Fruit fly (Drosophila melanogaster) whole organism, wandering third instar larva: Measurements from ENCODE around the gene Fuca.

Source experiments
- Abd-B ChIP-seq: fragments of >200 bp; optimal IDR thresholded peaks from 2 replicates; lab custom pipeline; 2017; ENCODE audit warnings: missing biosample characterization, missing genetic modification characterization
- CG32264 ChIP-seq: fragments of 200-800 bp; sonication (Bioruptor generic); optimal IDR thresholded peaks from 2 replicates; lab custom pipeline; 2016; ENCODE audit warnings: missing biosample characterization, missing genetic modification characterization
- CG9705 ChIP-seq: fragments of 200-800 bp; sonication (Bioruptor generic); optimal IDR thresholded peaks from 2 replicates; lab custom pipeline; 2018; ENCODE audit warnings: missing biosample characterization, mild to moderate bottlenecking, missing genetic modification characterization
- CrebA ChIP-seq: fragments of 200-800 bp; sonication (Bioruptor generic); optimal IDR thresholded peaks from 2 replicates; lab custom pipeline; 2016; ENCODE audit warnings: missing biosample characterization, mild to moderate bottlenecking, missing genetic modification characterization, borderline replicate concordance
- Dfd ChIP-seq: fragments of >200 bp; optimal IDR thresholded peaks from 2 replicates; lab custom pipeline; 2017; ENCODE audit warnings: missing biosample characterization, missing genetic modification characterization
- Dif ChIP-seq: fragments of 200-275, 200-300 bp; sonication (Bioruptor generic); optimal IDR thresholded peaks from 2 replicates; lab custom pipeline; 2018; ENCODE audit warnings: missing biosample characterization, missing genetic modification characterization; ENCODE audit not compliant: partially characterized antibody
- GATAd ChIP-seq: sonication (Bioruptor generic); optimal IDR thresholded peaks from 2 replicates; lab custom pipeline; 2016; ENCODE audit warnings: missing biosample characterization, missing genetic modification characterization
- HLH106 ChIP-seq: fragments of 200-800 bp; optimal IDR thresholded peaks from 3 replicates; lab custom pipeline; 2019; ENCODE audit warnings: missing biosample characterization, mild to moderate bottlenecking, missing genetic modification characterization, moderate library complexity
- Hnf4 ChIP-seq: fragments of 200-800 bp; sonication (Bioruptor generic); optimal IDR thresholded peaks from 2 replicates; lab custom pipeline; 2016; ENCODE audit warnings: missing biosample characterization, mild to moderate bottlenecking, missing genetic modification characterization
- Hr78 ChIP-seq: fragments of >200 bp; optimal IDR thresholded peaks from 2 replicates; lab custom pipeline; 2017; ENCODE audit warnings: missing biosample characterization, missing genetic modification characterization
- Hr83 ChIP-seq: fragments of 200-300 bp; sonication (Bioruptor generic); optimal IDR thresholded peaks from 2 replicates; lab custom pipeline; 2016; ENCODE audit warnings: missing biosample characterization, mild to moderate bottlenecking, missing genetic modification characterization, moderate library complexity; ENCODE audit not compliant: poor library complexity, severe bottlenecking
- Jra ChIP-seq: sonication (Bioruptor generic); optimal IDR thresholded peaks from 2 replicates; lab custom pipeline; 2016; ENCODE audit warnings: missing biosample characterization, missing genetic modification characterization
- Mio ChIP-seq: sonication (Bioruptor generic); optimal IDR thresholded peaks from 2 replicates; lab custom pipeline; 2016; ENCODE audit warnings: missing biosample characterization, missing genetic modification characterization
- Myc ChIP-seq: fragments of >200 bp; optimal IDR thresholded peaks from 2 replicates; lab custom pipeline; 2017
- N ChIP-seq: fragments of >200 bp; optimal IDR thresholded peaks from 2 replicates; lab custom pipeline; 2018; ENCODE audit warnings: missing biosample characterization, missing external identifiers, missing genetic modification characterization
- OdsH ChIP-seq: fragments of 200-800 bp; sonication (Bioruptor generic); optimal IDR thresholded peaks from 2 replicates; lab custom pipeline; 2016; ENCODE audit warnings: missing biosample characterization, mild to moderate bottlenecking, missing genetic modification characterization
- Rel ChIP-seq, 2 experiments: fragments of 200-800 bp; sonication (Bioruptor generic) in 1 of 2; optimal IDR thresholded peaks; 2 replicates in 1 of 2; 3 replicates in 1 of 2; lab custom pipeline; 2016 to 2019; ENCODE audit warnings: mild to moderate bottlenecking in 2 of 2, missing biosample characterization in 2 of 2, missing genetic modification characterization in 2 of 2, moderate library complexity in 1 of 2
- Sp1 ChIP-seq: fragments of 200-800 bp; sonication (Bioruptor generic); optimal IDR thresholded peaks from 3 replicates; lab custom pipeline; 2019; ENCODE audit warnings: missing biosample characterization, mild to moderate bottlenecking, missing genetic modification characterization, moderate library complexity
- Vsx2 ChIP-seq: fragments of 200-300, 225-300 bp; sonication (Bioruptor generic); optimal IDR thresholded peaks from 2 replicates; lab custom pipeline; 2018; ENCODE audit warnings: missing biosample characterization, missing genetic modification characterization; ENCODE audit not compliant: partially characterized antibody
- br ChIP-seq: fragments of 200-800 bp; sonication (Bioruptor generic); optimal IDR thresholded peaks from 2 replicates; lab custom pipeline; 2016; ENCODE audit warnings: missing biosample characterization, missing genetic modification characterization
- brk ChIP-seq: fragments of 200-800 bp; sonication (Bioruptor generic); optimal IDR thresholded peaks from 2 replicates; lab custom pipeline; 2016; ENCODE audit warnings: missing biosample characterization, mild to moderate bottlenecking, missing genetic modification characterization
- dl ChIP-seq, 2 experiments: fragments of 175-275, 200-275 bp in 1 of 2; fragments of 200-275 bp in 1 of 2; sonication (Bioruptor generic); optimal IDR thresholded peaks; lab custom pipeline; 2018; ENCODE audit warnings: mild to moderate bottlenecking in 2 of 2, missing biosample characterization in 2 of 2, missing genetic modification characterization in 2 of 2, moderate library complexity in 2 of 2; ENCODE audit not compliant: partially characterized antibody in 2 of 2, insufficient read depth in 1 of 2
- dmrt93B ChIP-seq: fragments of 200-800 bp; sonication (Bioruptor generic); optimal IDR thresholded peaks from 2 replicates; lab custom pipeline; 2018; ENCODE audit warnings: missing biosample characterization, mild to moderate bottlenecking, missing genetic modification characterization
- dsf ChIP-seq: sonication (Bioruptor generic); optimal IDR thresholded peaks from 2 replicates; lab custom pipeline; 2016; ENCODE audit warnings: missing biosample characterization, missing genetic modification characterization, borderline replicate concordance
- ey ChIP-seq: fragments of 200-800 bp; sonication (Bioruptor generic); optimal IDR thresholded peaks from 2 replicates; lab custom pipeline; 2016; ENCODE audit warnings: missing biosample characterization, missing genetic modification characterization
- foxo ChIP-seq, 2 experiments: fragments of 200-800 bp; sonication (Bioruptor generic); optimal IDR thresholded peaks; 2 replicates in 1 of 2; 3 replicates in 1 of 2; lab custom pipeline; 2016 to 2017; ENCODE audit warnings: missing biosample characterization in 2 of 2, missing genetic modification characterization in 2 of 2
- fru ChIP-seq: fragments of 200-800 bp; sonication (Bioruptor generic); optimal IDR thresholded peaks from 3 replicates; lab custom pipeline; 2016; ENCODE audit warnings: missing biosample characterization, mild to moderate bottlenecking, missing genetic modification characterization
- h ChIP-seq: fragments of 200-800 bp; sonication (Bioruptor generic); optimal IDR thresholded peaks from 3 replicates; lab custom pipeline; 2016; ENCODE audit warnings: missing biosample characterization, mild to moderate bottlenecking, missing genetic modification characterization
- jim ChIP-seq: fragments of 175-275, 200-325 bp; sonication (Bioruptor generic); optimal IDR thresholded peaks from 2 replicates; lab custom pipeline; 2016; ENCODE audit warnings: missing biosample characterization, mild to moderate bottlenecking, missing genetic modification characterization
- lola ChIP-seq: fragments of >200 bp; optimal IDR thresholded peaks from 2 replicates; lab custom pipeline; 2017; ENCODE audit warnings: missing biosample characterization, missing genetic modification characterization
- pan ChIP-seq: fragments of >200 bp; optimal IDR thresholded peaks from 2 replicates; lab custom pipeline; 2017
- psq ChIP-seq: fragments of 200-800 bp; sonication (Bioruptor generic); optimal IDR thresholded peaks from 3 replicates; lab custom pipeline; 2017; ENCODE audit warnings: missing biosample characterization, mild to moderate bottlenecking, missing genetic modification characterization, moderate library complexity
- rgr ChIP-seq: fragments of 200-800 bp; sonication (Bioruptor generic); optimal IDR thresholded peaks from 3 replicates; lab custom pipeline; 2016; ENCODE audit warnings: missing biosample characterization, mild to moderate bottlenecking, missing genetic modification characterization
- sage ChIP-seq: fragments of 200-800 bp; sonication (Bioruptor generic); optimal IDR thresholded peaks from 2 replicates; lab custom pipeline; 2016; ENCODE audit warnings: missing biosample characterization, mild to moderate bottlenecking, missing genetic modification characterization
- sv ChIP-seq: fragments of 200-800 bp; sonication (Bioruptor generic); optimal IDR thresholded peaks from 3 replicates; lab custom pipeline; 2016; ENCODE audit warnings: missing biosample characterization, missing genetic modification characterization
- tai ChIP-seq: sonication (Bioruptor generic); optimal IDR thresholded peaks from 2 replicates; lab custom pipeline; 2016; ENCODE audit warnings: missing biosample characterization, missing genetic modification characterization
- usp ChIP-seq: fragments of >200 bp; optimal IDR thresholded peaks from 2 replicates; lab custom pipeline; 2017; ENCODE audit warnings: missing biosample characterization, missing genetic modification characterization
- woc ChIP-seq: sonication (Bioruptor generic); optimal IDR thresholded peaks from 2 replicates; lab custom pipeline; 2016; ENCODE audit warnings: missing biosample characterization, mild to moderate bottlenecking, missing genetic modification characterization

The Fuca gene

DNA sequence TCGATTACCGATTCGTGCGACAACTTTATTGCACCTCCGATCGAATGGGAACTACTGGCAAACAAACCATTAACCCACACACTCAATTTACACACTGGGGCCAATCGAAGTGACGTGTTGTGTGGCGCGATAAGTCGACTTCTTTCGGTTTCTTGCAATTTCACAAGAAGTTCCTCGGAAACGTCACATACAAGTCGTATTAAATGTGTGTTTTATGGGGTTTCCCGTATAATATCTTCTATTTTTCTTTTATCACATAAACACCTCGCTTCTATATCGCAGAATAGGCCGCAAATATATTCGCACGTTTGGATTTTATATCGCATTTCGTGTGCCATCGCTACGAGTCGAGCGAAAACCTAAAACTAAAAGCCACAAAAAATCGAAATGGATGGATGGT is 7.2 kb upstream of the Fuca start:
- no peak for TF ChIP-seq N (GFP tag; lab: Kevin White, UChicago)
- TF ChIP-seq Rel (GFP tag; optimal IDR thresholded peaks at IDR 0.05; lab: Kevin White, UChicago): no peak
- TF ChIP-seq Rel (tag; optimal IDR thresholded peaks at IDR 0.05; lab: Kevin White, UChicago): peak; percentile 92

DNA sequence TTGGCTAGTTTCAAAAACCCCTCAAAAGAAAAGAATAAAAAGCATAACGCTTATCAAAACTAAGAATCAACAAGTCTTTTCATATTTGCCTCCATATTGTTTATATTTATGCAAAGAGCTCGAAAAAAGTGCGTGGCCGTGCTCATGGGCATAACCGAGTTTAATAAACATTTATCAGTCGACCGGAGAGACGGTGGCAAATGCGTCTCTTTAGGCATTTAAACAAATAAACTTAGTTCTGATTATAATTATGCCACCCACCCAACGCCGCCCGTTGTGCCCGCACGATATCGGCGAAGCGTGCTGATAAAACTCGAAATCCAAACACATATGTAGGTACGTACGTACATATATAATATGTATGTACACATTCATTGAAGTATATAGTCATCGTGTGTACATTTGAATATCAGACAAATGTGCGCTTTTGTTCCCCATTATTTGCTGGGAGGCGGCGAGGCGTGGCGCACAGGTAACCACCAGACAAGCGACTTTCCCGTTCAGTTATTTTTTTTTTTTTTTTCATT is 5.9 kb upstream of the Fuca start:
- TF ChIP-seq Hnf4 (GFP tag; lab: Kevin White, UChicago) (no peak), Sp1 (GFP tag; lab: Kevin White, UChicago) (no peak), Myc (lab: Kevin White, UChicago) (no peak), ey (GFP tag; lab: Kevin White, UChicago) (no peak), Mio (GFP tag; lab: Kevin White, UChicago) (no peak), usp (GFP tag; lab: Kevin White, UChicago) (no peak), Hr83 (GFP tag; lab: Kevin White, UChicago) (peak; percentile 40), CG32264 (GFP tag; lab: Kevin White, UChicago) (no peak), Hr78 (GFP tag; lab: Kevin White, UChicago) (no peak), HLH106 (no peak), lola (GFP tag; lab: Kevin White, UChicago) (no peak), tai (GFP tag; lab: Kevin White, UChicago) (no peak), Rel (GFP tag; optimal IDR thresholded peaks at IDR 0.05; lab: Kevin White, UChicago) (no peak), Rel (tag; optimal IDR thresholded peaks at IDR 0.05; lab: Kevin White, UChicago) (peak; percentile 36), woc (GFP tag; lab: Kevin White, UChicago) (no peak), Jra (GFP tag; lab: Kevin White, UChicago) (no peak), dsf (GFP tag; lab: Kevin White, UChicago) (no peak), Abd-B (GFP tag; lab: Kevin White, UChicago) (no peak), dl (GFP tag; optimal IDR thresholded peaks at IDR 0.05; lab: Kevin White, UChicago; ENCODE audit: insufficient read depth in 1 of 2, partially characterized antibody in 2 of 2) (no peak), h (GFP tag; lab: Kevin White, UChicago) (peak; percentile 54), brk (GFP tag; lab: Kevin White, UChicago) (no peak), jim (no peak), foxo (GFP tag; optimal IDR thresholded peaks at IDR 0.05; lab: Kevin White, UChicago) (peak in 1 of 2 experiments; percentile 6), pan (lab: Kevin White, UChicago) (no peak), CrebA (GFP tag; lab: Kevin White, UChicago) (no peak), dmrt93B (GFP tag; lab: Kevin White, UChicago) (no peak), N (GFP tag; lab: Kevin White, UChicago) (no peak), sage (no peak), psq (GFP tag; lab: Kevin White, UChicago) (no peak), br (peak; percentile 22), Dif (GFP tag; lab: Kevin White, UChicago) (no peak), rgr (GFP tag; lab: Kevin White, UChicago) (peak; percentile 35), OdsH (peak; percentile 28), CG9705 (GFP tag; lab: Kevin White, UChicago) (no peak), Vsx2 (no peak), Dfd (no peak), GATAd (GFP tag; lab: Kevin White, UChicago) (no peak), fru (GFP tag; lab: Kevin White, UChicago) (peak; percentile 28), sv (GFP tag; lab: Kevin White, UChicago) (no peak)
